Fruit fly (Drosophila melanogaster): ENCODE measurements around the gene Adhr.

DNA sequence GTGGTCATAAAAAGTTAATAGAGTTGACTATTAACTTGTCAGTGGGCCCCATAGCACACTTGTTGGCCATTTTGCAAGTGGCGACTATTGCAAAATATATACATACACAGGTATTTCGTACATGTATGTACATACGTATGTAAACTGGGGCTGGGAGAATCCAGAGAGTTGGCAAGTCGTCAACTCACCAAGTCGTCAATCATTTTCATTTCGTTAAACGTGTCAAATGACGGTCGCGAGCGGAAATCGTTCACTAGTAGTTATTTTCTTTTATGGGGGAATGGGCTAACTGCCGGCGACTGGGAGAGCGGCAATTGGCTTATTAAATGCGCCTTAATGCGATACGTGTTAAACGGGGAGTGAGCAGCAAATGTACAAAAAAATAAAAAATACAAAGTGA is 13.4 kb downstream of the Adhr start:
- TF ChIP-seq ovo (GFP tag; optimal IDR thresholded peaks at IDR 0.05) (no peak), CG12768 (GFP tag; optimal IDR thresholded peaks at IDR 0.05) (no peak), CG5204 (GFP tag; optimal IDR thresholded peaks at IDR 0.05) (no peak), CG11617 (GFP tag; optimal IDR thresholded peaks at IDR 0.05) (no peak), pad (GFP tag; optimal IDR thresholded peaks at IDR 0.05) (no peak), CG7101 (tag; optimal IDR thresholded peaks at IDR 0.05) (no peak), kay (GFP tag; ENCODE audit: borderline replicate concordance) (no peak), cic (GFP tag; optimal IDR thresholded peaks at IDR 0.05) (no peak), toe (GFP tag; optimal IDR thresholded peaks at IDR 0.05) (no peak), CG1620 (GFP tag; optimal IDR thresholded peaks at IDR 0.05) (no peak), CG14711 (tag; optimal IDR thresholded peaks at IDR 0.05) (no peak), bab1 (GFP tag; optimal IDR thresholded peaks at IDR 0.05) (peak; percentile 6), cnc (optimal IDR thresholded peaks at IDR 0.05) (no peak)
